Fruit fly (Drosophila melanogaster) whole organism, embryonic: ENCODE measurements around the gene CG8641.

Experiments
- BtbVII ChIP-seq: fragments of 200-800 bp; sonication (Bioruptor generic); optimal IDR thresholded peaks from 3 replicates; lab custom pipeline; 2017; ENCODE audit warnings: missing biosample characterization, mild to moderate bottlenecking, missing genetic modification characterization
- CG11247 ChIP-seq: fragments of 200-800 bp; sonication (Bioruptor generic); IDR thresholded peaks from 2 replicates; pipeline ENCODE4 v1.3.6; 2022; ENCODE audit warnings: missing biosample characterization, missing genetic modification characterization
- CG11560 ChIP-seq: fragments of 200-800 bp; sonication (Bioruptor generic); IDR thresholded peaks from 3 replicates; pipeline ENCODE4 v1.3.6; 2022; ENCODE audit warnings: missing biosample characterization, missing genetic modification characterization
- CG11696 ChIP-seq: fragments of 200-800 bp; sonication (Bioruptor generic); IDR thresholded peaks from 2 replicates; pipeline ENCODE4 v1.3.6; 2022; ENCODE audit warnings: missing biosample characterization, missing genetic modification characterization
- CG12155 ChIP-seq: fragments of 200-800 bp; sonication (Bioruptor generic); optimal IDR thresholded peaks from 3 replicates; lab custom pipeline; 2016; ENCODE audit warnings: missing biosample characterization, missing genetic modification characterization
- CG14441 ChIP-seq: fragments of 200-800 bp; sonication (Bioruptor generic); IDR thresholded peaks from 2 replicates; pipeline ENCODE4 v1.3.6; 2022; ENCODE audit warnings: missing biosample characterization, missing genetic modification characterization
- CG15514 ChIP-seq: fragments of 200-800 bp; sonication (Bioruptor generic); optimal IDR thresholded peaks from 3 replicates; lab custom pipeline; 2017; ENCODE audit warnings: missing biosample characterization, missing genetic modification characterization, mild to moderate bottlenecking, moderate library complexity, missing genetic modification reagents
- CG17359 ChIP-seq: fragments of 200-800 bp; sonication (Bioruptor generic); optimal IDR thresholded peaks from 3 replicates; lab custom pipeline; 2018; ENCODE audit warnings: missing biosample characterization, mild to moderate bottlenecking, missing genetic modification characterization, moderate library complexity
- CG18764 ChIP-seq: fragments of 200-800 bp; sonication (Bioruptor generic); optimal IDR thresholded peaks from 3 replicates; lab custom pipeline; 2016; ENCODE audit warnings: missing biosample characterization, missing genetic modification characterization
- CG2202 ChIP-seq: fragments of 200-800 bp; sonication (Bioruptor generic); optimal IDR thresholded peaks from 2 replicates; lab custom pipeline; 2018; ENCODE audit warnings: missing biosample characterization, mild to moderate bottlenecking, missing genetic modification characterization
- CG31224 ChIP-seq: fragments of 200-800 bp; sonication (Bioruptor generic); IDR thresholded peaks from 2 replicates; pipeline ENCODE4 v1.3.6; 2022; ENCODE audit warnings: missing biosample characterization, missing genetic modification characterization
- CG34376 ChIP-seq: fragments of 200-800 bp; sonication (Bioruptor generic); optimal IDR thresholded peaks from 2 replicates; lab custom pipeline; 2018; ENCODE audit warnings: missing biosample characterization, mild to moderate bottlenecking, missing genetic modification characterization
- CG43689 ChIP-seq: fragments of 200-800 bp; sonication (Bioruptor generic); IDR thresholded peaks from 2 replicates; pipeline ENCODE4 v1.3.6; 2022; ENCODE audit warnings: missing biosample characterization, missing genetic modification characterization
- CG8290 ChIP-seq, 3 experiments: fragments of 200-800 bp; sonication (Bioruptor generic); optimal IDR thresholded peaks; 2 replicates each; lab custom pipeline; 2016 to 2019; ENCODE audit warnings: missing biosample characterization in 3 of 3, missing genetic modification characterization in 3 of 3, mild to moderate bottlenecking in 2 of 3, moderate library complexity in 1 of 3
- CG8478 ChIP-seq: fragments of >200 bp; optimal IDR thresholded peaks from 2 replicates; lab custom pipeline; 2018
- Camta ChIP-seq: fragments of 200-800 bp; sonication (Bioruptor generic); optimal IDR thresholded peaks from 2 replicates; lab custom pipeline; 2016; ENCODE audit warnings: missing biosample characterization, missing genetic modification characterization
- Dip3 ChIP-seq: fragments of 200-800 bp; sonication (Bioruptor generic); optimal IDR thresholded peaks from 3 replicates; lab custom pipeline; 2016; ENCODE audit warnings: missing biosample characterization, missing genetic modification characterization
- Dref ChIP-seq: fragments of 200-800 bp; sonication (Bioruptor generic); IDR thresholded peaks from 2 replicates; pipeline ENCODE4 v1.3.6; 2022; ENCODE audit warnings: missing biosample characterization, missing genetic modification characterization
- HmgZ ChIP-seq: fragments of 200-800 bp; sonication (Bioruptor generic); optimal IDR thresholded peaks from 2 replicates; lab custom pipeline; 2018; ENCODE audit warnings: missing biosample characterization, mild to moderate bottlenecking, missing genetic modification characterization
- Hr3 ChIP-seq: fragments of 200-800 bp; sonication (Bioruptor generic); optimal IDR thresholded peaks from 3 replicates; lab custom pipeline; 2016; ENCODE audit warnings: missing biosample characterization, missing genetic modification characterization
- Hsf ChIP-seq: fragments of 200-800 bp; sonication (Bioruptor generic); optimal IDR thresholded peaks from 3 replicates; lab custom pipeline; 2016; ENCODE audit warnings: missing biosample characterization, missing genetic modification characterization
- MESR4 ChIP-seq: fragments of 200-800 bp; sonication (Bioruptor generic); optimal IDR thresholded peaks from 2 replicates; lab custom pipeline; 2018; ENCODE audit warnings: missing biosample characterization, mild to moderate bottlenecking, missing genetic modification characterization, moderate library complexity
- MTF-1 ChIP-seq: fragments of 200-800 bp; sonication (Bioruptor generic); optimal IDR thresholded peaks from 2 replicates; lab custom pipeline; 2018; ENCODE audit warnings: missing biosample characterization, mild to moderate bottlenecking, missing genetic modification characterization, borderline replicate concordance
- Max ChIP-seq: fragments of 200-800 bp; sonication (Bioruptor generic); optimal IDR thresholded peaks from 2 replicates; lab custom pipeline; 2016; ENCODE audit warnings: missing biosample characterization, mild to moderate bottlenecking, missing genetic modification characterization
- Nf-YA ChIP-seq: fragments of 200-800 bp; sonication (Bioruptor generic); IDR thresholded peaks from 2 replicates; pipeline ENCODE4 v1.3.6; 2022; ENCODE audit warnings: missing biosample characterization, missing genetic modification characterization
- Opbp ChIP-seq: fragments of 200-800 bp; sonication (Bioruptor generic); IDR thresholded peaks from 3 replicates; pipeline ENCODE4 v1.3.6; 2022; ENCODE audit warnings: missing biosample characterization, missing genetic modification characterization; ENCODE audit not compliant: partially characterized antibody
- Optix ChIP-seq: fragments of 200-800 bp; sonication (Bioruptor generic); IDR thresholded peaks from 3 replicates; pipeline ENCODE4 v1.3.6; 2022; ENCODE audit warnings: missing biosample characterization, missing genetic modification characterization
- Scr ChIP-seq: fragments of 200-800 bp; sonication (Bioruptor generic); IDR thresholded peaks from 2 replicates; pipeline ENCODE4 v1.3.6; 2022; ENCODE audit warnings: missing biosample characterization, missing genetic modification characterization; ENCODE audit not compliant: partially characterized antibody
- Sry-β ChIP-seq: fragments of 200-800 bp; sonication (Bioruptor generic); optimal IDR thresholded peaks from 2 replicates; lab custom pipeline; 2018; ENCODE audit warnings: missing biosample characterization, mild to moderate bottlenecking, missing genetic modification characterization, moderate library complexity
- amos ChIP-seq: fragments of 200-800 bp; sonication (Bioruptor generic); IDR thresholded peaks from 2 replicates; pipeline ENCODE4 v1.3.6; 2022; ENCODE audit warnings: missing biosample characterization, missing genetic modification characterization; ENCODE audit not compliant: partially characterized antibody
- ato ChIP-seq: fragments of 200-800 bp; sonication (Bioruptor generic); IDR thresholded peaks from 2 replicates; pipeline ENCODE4 v1.3.6; 2022; ENCODE audit warnings: missing biosample characterization, missing genetic modification characterization; ENCODE audit not compliant: partially characterized antibody
- bbx ChIP-seq: fragments of 200-800 bp; sonication (Bioruptor generic); IDR thresholded peaks from 2 replicates; pipeline ENCODE4 v1.3.6; 2022; ENCODE audit warnings: missing biosample characterization, missing genetic modification characterization; ENCODE audit not compliant: partially characterized antibody
- cg ChIP-seq: fragments of 200-800 bp; sonication (Bioruptor generic); optimal IDR thresholded peaks from 3 replicates; lab custom pipeline; 2019; ENCODE audit warnings: missing biosample characterization, mild to moderate bottlenecking, missing genetic modification characterization, moderate library complexity
- chm ChIP-seq: fragments of 200-800 bp; sonication (Bioruptor generic); IDR thresholded peaks from 2 replicates; pipeline ENCODE4 v1.3.6; 2022; ENCODE audit warnings: missing biosample characterization, missing genetic modification characterization
- croc ChIP-seq: fragments of 200-800 bp; sonication (Bioruptor generic); conservative IDR thresholded peaks from 3 replicates; pipeline ENCODE4 v1.3.6; 2022; ENCODE audit warnings: missing biosample characterization, missing genetic modification characterization
- gfzf ChIP-seq: fragments of 200-800 bp; sonication (Bioruptor generic); optimal IDR thresholded peaks from 2 replicates; lab custom pipeline; 2016; ENCODE audit warnings: missing biosample characterization, mild to moderate bottlenecking, missing genetic modification characterization, moderate library complexity
- hbn ChIP-seq: fragments of 200-800 bp; sonication (Bioruptor generic); IDR thresholded peaks from 2 replicates; pipeline ENCODE4 v1.3.6; 2022; ENCODE audit warnings: missing biosample characterization, missing genetic modification characterization; ENCODE audit not compliant: partially characterized antibody
- nom ChIP-seq: fragments of 200-800 bp; sonication (Bioruptor generic); optimal IDR thresholded peaks from 2 replicates; lab custom pipeline; 2017; ENCODE audit warnings: missing biosample characterization, missing genetic modification characterization, mild to moderate bottlenecking, moderate library complexity, missing genetic modification reagents
- seq ChIP-seq: fragments of 200-800 bp; sonication (Bioruptor generic); IDR thresholded peaks from 2 replicates; pipeline ENCODE4 v1.3.6; 2022; ENCODE audit warnings: missing biosample characterization, missing genetic modification characterization
- sim ChIP-seq: fragments of 200-800 bp; sonication (Bioruptor generic); IDR thresholded peaks from 2 replicates; pipeline ENCODE4 v1.3.6; 2022; ENCODE audit warnings: missing biosample characterization, missing genetic modification characterization
- sisA ChIP-seq: fragments of 200-800 bp; sonication (Bioruptor generic); IDR thresholded peaks from 2 replicates; pipeline ENCODE4 v1.3.6; 2022; ENCODE audit warnings: missing biosample characterization, missing genetic modification characterization
- sna ChIP-seq: fragments of 200-800 bp; sonication (Bioruptor generic); IDR thresholded peaks from 2 replicates; pipeline ENCODE4 v1.3.6; 2022; ENCODE audit warnings: missing biosample characterization, missing genetic modification characterization; ENCODE audit not compliant: partially characterized antibody
- stwl ChIP-seq: fragments of 200-800 bp; sonication (Bioruptor generic); optimal IDR thresholded peaks from 3 replicates; lab custom pipeline; 2018; ENCODE audit warnings: missing biosample characterization, mild to moderate bottlenecking, missing genetic modification characterization, moderate library complexity
- tna ChIP-seq: fragments of 200-800 bp; sonication (Bioruptor generic); IDR thresholded peaks from 2 replicates; pipeline ENCODE4 v1.3.6; 2022; ENCODE audit warnings: missing biosample characterization, missing genetic modification characterization; ENCODE audit not compliant: partially characterized antibody
- tup ChIP-seq: fragments of 200-800 bp; sonication (Bioruptor generic); optimal IDR thresholded peaks from 2 replicates; lab custom pipeline; 2016; ENCODE audit warnings: missing biosample characterization, mild to moderate bottlenecking, missing genetic modification characterization, moderate library complexity
- twi ChIP-seq: fragments of 200-800 bp; optimal IDR thresholded peaks from 2 replicates; lab custom pipeline; 2019; ENCODE audit warnings: missing biosample characterization, mild to moderate bottlenecking, missing genetic modification characterization, moderate library complexity
- vnd ChIP-seq: fragments of 200-800 bp; sonication (Bioruptor generic); IDR thresholded peaks from 3 replicates; pipeline ENCODE4 v1.3.6; 2022; ENCODE audit warnings: missing biosample characterization, missing genetic modification characterization; ENCODE audit not compliant: partially characterized antibody
- wek ChIP-seq: fragments of 200-800 bp; sonication (Bioruptor generic); optimal IDR thresholded peaks from 3 replicates; lab custom pipeline; 2018; ENCODE audit warnings: missing biosample characterization, mild to moderate bottlenecking, missing genetic modification characterization, moderate library complexity
- zfh2 ChIP-seq: fragments of 200-800 bp; sonication (Bioruptor generic); optimal IDR thresholded peaks from 2 replicates; lab custom pipeline; 2016; ENCODE audit warnings: missing biosample characterization, missing genetic modification characterization

CG8641 gene

DNA sequence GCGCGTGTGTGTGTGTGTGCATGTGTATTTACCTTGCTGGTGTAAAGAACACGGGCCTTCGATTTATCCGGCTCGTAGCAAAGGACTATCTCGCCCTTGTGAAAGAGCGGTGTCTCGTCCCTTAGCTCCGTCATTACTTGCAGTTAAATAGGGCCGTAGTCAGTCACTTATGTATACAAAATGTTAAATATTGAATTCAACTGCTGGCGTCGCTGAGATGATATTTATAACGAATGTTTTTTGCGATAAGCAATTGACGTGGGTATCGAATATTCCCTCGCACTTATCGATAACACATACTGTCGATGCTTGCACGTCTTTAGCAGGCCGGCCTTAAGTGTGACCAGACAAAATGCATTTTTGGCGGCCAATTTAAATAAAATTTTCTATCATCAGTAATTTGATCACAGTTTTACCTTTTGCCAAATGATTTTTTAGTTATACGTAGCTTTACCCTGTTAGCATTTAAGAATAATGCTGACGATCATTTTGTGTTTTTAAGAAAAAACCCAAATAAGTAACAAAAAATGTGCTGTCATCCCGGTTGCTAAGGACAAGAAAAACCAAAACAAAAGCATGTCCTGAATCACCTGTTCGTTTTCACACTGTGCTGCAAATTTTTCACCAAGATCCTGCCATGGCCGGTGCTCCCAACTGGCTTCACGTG is 48.2 kb upstream of the CG8641 start, which contains the start of the genes msl-3 and BBS1 (continued):
- TF ChIP-seq BtbVII (GFP tag; lab: Kevin White, UChicago): no peak
- peak; percentile 99 for TF ChIP-seq CG11560
- peak; percentile 29; the same call in 1 of the 2 replicates for TF ChIP-seq sna (GFP tag; lab: Robert Waterston, UW)
- TF ChIP-seq gfzf (GFP tag; lab: Kevin White, UChicago): peak; percentile 49
- TF ChIP-seq Max (GFP tag; lab: Kevin White, UChicago): no peak
- TF ChIP-seq chm (GFP tag; lab: Robert Waterston, UW): no peak
- TF ChIP-seq CG14441: no peak
- peak; percentile 40 for TF ChIP-seq HmgZ (tag; lab: Kevin White, UChicago)
- TF ChIP-seq seq: no peak
- no peak for TF ChIP-seq MTF-1 (GFP tag; lab: Kevin White, UChicago)
- peak; percentile 96 for TF ChIP-seq Dref
- peak; percentile 86 for TF ChIP-seq MESR4
- TF ChIP-seq amos: peak; percentile 72
- TF ChIP-seq wek (GFP tag; lab: Kevin White, UChicago): no peak
- no peak for TF ChIP-seq CG11696 (GFP tag; lab: Robert Waterston, UW)
- no peak for TF ChIP-seq CG43689 (GFP tag; lab: Robert Waterston, UW)
- no peak for TF ChIP-seq CG11247
- no peak for TF ChIP-seq CG31224 (GFP tag; lab: Robert Waterston, UW)
- TF ChIP-seq cg: peak; percentile 90
- no peak for TF ChIP-seq Dip3 (GFP tag; lab: Kevin White, UChicago)
- TF ChIP-seq Optix: no peak
- no peak for TF ChIP-seq sisA
- TF ChIP-seq zfh2 (GFP tag; lab: Kevin White, UChicago): no peak
- no peak for TF ChIP-seq CG17359
- peak; percentile 40; the same call in 1 of the 3 replicates for TF ChIP-seq vnd (GFP tag; lab: Robert Waterston, UW)
- TF ChIP-seq CG15514: peak; percentile 76
- TF ChIP-seq hbn (GFP tag; lab: Robert Waterston, UW): 0 out of 2 replicates have a peak, but pooled peaks have one; percentile 52
- TF ChIP-seq nom (GFP tag; lab: Kevin White, UChicago): no peak
- TF ChIP-seq tna (GFP tag; lab: Robert Waterston, UW): peak; percentile 54
- TF ChIP-seq CG18764 (GFP tag; lab: Kevin White, UChicago): no peak
- TF ChIP-seq sim (GFP tag; lab: Robert Waterston, UW): no peak
- TF ChIP-seq twi: no peak
- TF ChIP-seq CG2202 (tag; lab: Kevin White, UChicago): no peak
- TF ChIP-seq stwl: peak; percentile 88
- TF ChIP-seq Opbp: peak; percentile 74
- TF ChIP-seq croc (GFP tag; lab: Robert Waterston, UW): no peak
- TF ChIP-seq ato (GFP tag; lab: Robert Waterston, UW): no peak
- no peak for TF ChIP-seq CG8478
- no peak for TF ChIP-seq CG12155 (GFP tag; lab: Kevin White, UChicago)
- TF ChIP-seq Camta (GFP tag; lab: Kevin White, UChicago): no peak
- TF ChIP-seq Nf-YA (GFP tag; lab: Robert Waterston, UW): no peak
- peak; percentile 7 for TF ChIP-seq CG34376 (GFP tag; lab: Kevin White, UChicago)
- TF ChIP-seq Hsf: no peak
- TF ChIP-seq CG8290 (GFP tag; optimal IDR thresholded peaks at IDR 0.05; lab: Kevin White, UChicago): no peak
- TF ChIP-seq CG8290 (tag; optimal IDR thresholded peaks at IDR 0.05; lab: Kevin White, UChicago): no peak
- TF ChIP-seq Hr3 (GFP tag; lab: Kevin White, UChicago): no peak
- no peak for TF ChIP-seq tup (GFP tag; lab: Kevin White, UChicago)
- no peak for TF ChIP-seq Sry-β (GFP tag; lab: Kevin White, UChicago)
- TF ChIP-seq bbx (GFP tag; lab: Robert Waterston, UW): peak; percentile 66; the same call in 1 of the 2 replicates
- TF ChIP-seq Scr (GFP tag; lab: Robert Waterston, UW): peak; percentile 65
